Worm (Caenorhabditis elegans) whole organism, L4 larva: ENCODE measurements around the gene ocam-1.

Source experiments
- F26F4.8 ChIP-seq: fragments of 200-800 bp; sonication (Bioruptor generic); conservative IDR thresholded peaks from 2 replicates; pipeline ENCODE4 v1.3.6; 2022; ENCODE audit warnings: missing genetic modification characterization, missing compliant biosample characterization
- F37D6.2 ChIP-seq: sonication (generic microtip); optimal IDR thresholded peaks from 2 replicates; lab custom pipeline; 2016; ENCODE audit warnings: mild to moderate bottlenecking, missing genetic modification characterization, missing compliant biosample characterization
- F49E8.2 ChIP-seq: sonication (generic microtip); optimal IDR thresholded peaks from 2 replicates; lab custom pipeline; 2016; ENCODE audit warnings: missing compliant biosample characterization, mild to moderate bottlenecking, missing genetic modification characterization, borderline replicate concordance
- Y5F2A.4 ChIP-seq: fragments of 200-800 bp; sonication (Bioruptor generic); optimal IDR thresholded peaks from 2 replicates; lab custom pipeline; 2018; ENCODE audit warnings: mild to moderate bottlenecking, missing genetic modification characterization, missing compliant biosample characterization
- aha-1 ChIP-seq: fragments of 150-350 bp; peaks from one replicate; lab custom pipeline; 2014; ENCODE audit warnings: missing biosample characterization, missing genetic modification characterization
- aly-2 ChIP-seq: sonication (generic microtip); optimal IDR thresholded peaks from 2 replicates; lab custom pipeline; 2018; ENCODE audit warnings: missing biosample characterization, missing genetic modification characterization
- attf-4 ChIP-seq: sonication (generic microtip); optimal IDR thresholded peaks from 3 replicates; lab custom pipeline; 2017; ENCODE audit warnings: missing biosample characterization, missing genetic modification characterization
- ceh-20 ChIP-seq: fragments of 200-800 bp; sonication (Bioruptor generic); IDR thresholded peaks from 2 replicates; pipeline ENCODE4 v1.3.6; 2022; ENCODE audit warnings: missing genetic modification reagents, missing genetic modification characterization, missing compliant biosample characterization
- ceh-44 ChIP-seq: fragments of 200-800 bp; sonication (Bioruptor generic); IDR thresholded peaks from 2 replicates; pipeline ENCODE4 v1.3.6; 2022; ENCODE audit warnings: missing genetic modification reagents, missing genetic modification characterization, missing compliant biosample characterization
- ces-1 ChIP-seq: fragments of 150-350 bp; sonication (generic microtip); optimal IDR thresholded peaks from 4 replicates; lab custom pipeline; 2014; ENCODE audit warnings: missing biosample characterization, missing genetic modification reagents, missing genetic modification characterization
- cey-2 ChIP-seq: sonication (generic microtip); optimal IDR thresholded peaks from 3 replicates; lab custom pipeline; 2017; ENCODE audit warnings: missing genetic modification characterization, mild to moderate bottlenecking, missing compliant biosample characterization, antibody characterized with exemption, borderline replicate concordance; ENCODE audit not compliant: insufficient read depth
- ctbp-1 ChIP-seq: fragments of 200-800 bp; sonication (Bioruptor generic); IDR thresholded peaks from 2 replicates; pipeline ENCODE4 v1.3.6; 2022; ENCODE audit warnings: missing genetic modification reagents, missing genetic modification characterization, missing compliant biosample characterization
- dmd-9 ChIP-seq: fragments of 200-800 bp; sonication (Bioruptor generic); IDR thresholded peaks from 2 replicates; pipeline ENCODE4 v1.3.6; 2022; ENCODE audit warnings: missing genetic modification reagents, missing genetic modification characterization, missing compliant biosample characterization
- egl-43 ChIP-seq: fragments of 200-800 bp; sonication (Bioruptor generic); IDR thresholded peaks from 2 replicates; pipeline ENCODE4 v1.3.6; 2022; ENCODE audit warnings: missing genetic modification reagents, missing genetic modification characterization, missing compliant biosample characterization
- fkh-10 ChIP-seq: fragments of 150-350 bp; optimal IDR thresholded peaks from 2 replicates; lab custom pipeline; 2014; ENCODE audit warnings: missing biosample characterization, missing genetic modification reagents, missing genetic modification characterization
- hif-1 ChIP-seq, 2 experiments: sonication (generic microtip); optimal IDR thresholded peaks; 2 replicates each; lab custom pipeline; 2016 to 2017; ENCODE audit warnings: missing compliant biosample characterization in 2 of 2, missing genetic modification characterization in 2 of 2, missing genetic modification reagents in 2 of 2, missing genotype in 2 of 2, mild to moderate bottlenecking in 1 of 2
- hlh-11 ChIP-seq: fragments of 200-800 bp; sonication (Bioruptor generic); optimal IDR thresholded peaks from 2 replicates; lab custom pipeline; 2018; ENCODE audit warnings: mild to moderate bottlenecking, missing genetic modification characterization, missing compliant biosample characterization
- hlh-30 ChIP-seq: sonication (generic microtip); optimal IDR thresholded peaks from 2 replicates; lab custom pipeline; 2017; ENCODE audit warnings: antibody characterized with exemption, mild to moderate bottlenecking, missing genetic modification characterization, missing compliant biosample characterization; ENCODE audit not compliant: insufficient read depth
- jun-1 ChIP-seq: fragments of 150-350 bp; optimal IDR thresholded peaks from 2 replicates; lab custom pipeline; 2014; ENCODE audit warnings: missing biosample characterization, missing genetic modification reagents, missing genetic modification characterization
- lin-1 ChIP-seq: fragments of 200-800 bp; sonication (Bioruptor generic); IDR thresholded peaks from 2 replicates; pipeline ENCODE4 v1.3.6; 2022; ENCODE audit warnings: missing genetic modification reagents, missing genetic modification characterization, missing compliant biosample characterization
- lin-13 ChIP-seq: fragments of 150-350 bp; optimal IDR thresholded peaks from 2 replicates; lab custom pipeline; 2014; ENCODE audit warnings: missing biosample characterization, missing genetic modification reagents, missing genetic modification characterization
- lin-29 ChIP-seq: fragments of 200-800 bp; sonication (Bioruptor generic); IDR thresholded peaks from 2 replicates; pipeline ENCODE4 v1.3.6; 2022; ENCODE audit warnings: missing genetic modification reagents, missing genetic modification characterization, missing compliant biosample characterization
- lir-3 ChIP-seq: sonication (generic microtip); optimal IDR thresholded peaks from 2 replicates; lab custom pipeline; 2016; ENCODE audit warnings: mild to moderate bottlenecking, missing genetic modification characterization, missing compliant biosample characterization
- lsy-2 ChIP-seq, 2 experiments: fragments of 150-350 bp in 1 of 2; sonication (generic microtip) in 1 of 2; optimal IDR thresholded peaks; 2 replicates each; lab custom pipeline; 2014 to 2017; ENCODE audit warnings: missing biosample characterization in 2 of 2, missing genetic modification characterization in 2 of 2
- madf-5 ChIP-seq, 2 experiments: fragments of 200-800 bp; sonication (Bioruptor generic); IDR thresholded peaks; 2 replicates each; pipeline ENCODE4 v1.3.6; 2022; ENCODE audit warnings: missing compliant biosample characterization in 2 of 2, missing genetic modification characterization in 2 of 2
- mep-1 ChIP-seq: fragments of 150-350 bp; sonication (generic microtip); optimal IDR thresholded peaks from 3 replicates; lab custom pipeline; 2014; ENCODE audit warnings: missing biosample characterization, missing genetic modification characterization
- nhr-10 ChIP-seq: fragments of 150-350 bp; optimal IDR thresholded peaks from 2 replicates; lab custom pipeline; 2014; ENCODE audit warnings: missing biosample characterization, missing genetic modification characterization
- nhr-25 ChIP-seq: sonication (generic microtip); optimal IDR thresholded peaks from 2 replicates; lab custom pipeline; 2017; ENCODE audit warnings: missing genetic modification characterization, mild to moderate bottlenecking, missing compliant biosample characterization, antibody characterized with exemption, moderate library complexity, borderline replicate concordance; ENCODE audit not compliant: insufficient read depth
- nhr-6 ChIP-seq: fragments of 150-350 bp; optimal IDR thresholded peaks from 2 replicates; lab custom pipeline; 2014; ENCODE audit warnings: missing biosample characterization, missing genetic modification characterization
- nhr-76 ChIP-seq: fragments of 150-350 bp; optimal IDR thresholded peaks from 2 replicates; lab custom pipeline; 2014; ENCODE audit warnings: missing biosample characterization, missing genetic modification characterization
- nhr-77 ChIP-seq: fragments of 150-350 bp; optimal IDR thresholded peaks from 2 replicates; lab custom pipeline; 2014; ENCODE audit warnings: missing biosample characterization, missing genetic modification characterization
- rbr-2 ChIP-seq: sonication (generic microtip); optimal IDR thresholded peaks from 2 replicates; lab custom pipeline; 2016; ENCODE audit warnings: missing genotype, missing genetic modification characterization, missing compliant biosample characterization
- set-16 ChIP-seq: fragments of 200-800 bp; sonication (Bioruptor generic); IDR thresholded peaks from 2 replicates; pipeline ENCODE4 v1.3.6; 2022; ENCODE audit warnings: missing genetic modification reagents, missing genetic modification characterization, missing compliant biosample characterization
- spr-1 ChIP-seq: sonication (generic microtip); optimal IDR thresholded peaks from 2 replicates; lab custom pipeline; 2016; ENCODE audit warnings: mild to moderate bottlenecking, missing genetic modification characterization, missing compliant biosample characterization
- tag-97 ChIP-seq: fragments of 200-800 bp; sonication (Bioruptor generic); IDR thresholded peaks from 2 replicates; pipeline ENCODE4 v1.3.6; 2022; ENCODE audit warnings: missing genetic modification characterization, missing compliant biosample characterization
- tra-1 ChIP-seq: fragments of 200-800 bp; sonication (Bioruptor generic); IDR thresholded peaks from 2 replicates; pipeline ENCODE4 v1.3.6; 2022; ENCODE audit warnings: missing genetic modification reagents, missing genetic modification characterization, missing compliant biosample characterization
- unc-39 ChIP-seq: sonication (generic microtip); optimal IDR thresholded peaks from 2 replicates; lab custom pipeline; 2017; ENCODE audit warnings: missing biosample characterization, missing genetic modification characterization
- unc-62 ChIP-seq, 3 experiments: fragments of 150-350 bp in 1 of 3; sonication (generic microtip); optimal IDR thresholded peaks in 2 of 3; peaks in 1 of 3; 1 replicate in 1 of 3; 2 replicates in 2 of 3; lab custom pipeline; 2014 to 2017; ENCODE audit warnings: missing biosample characterization in 3 of 3, missing genetic modification characterization in 3 of 3, missing genetic modification reagents in 3 of 3, missing genotype in 1 of 3
- vab-7 ChIP-seq: fragments of 200-800 bp; sonication (Bioruptor generic); IDR thresholded peaks from 2 replicates; pipeline ENCODE4 v1.3.6; 2022; ENCODE audit warnings: missing genetic modification reagents, missing genetic modification characterization, missing compliant biosample characterization
- zfp-2 ChIP-seq: sonication (generic microtip); optimal IDR thresholded peaks from 2 replicates; lab custom pipeline; 2016; ENCODE audit warnings: mild to moderate bottlenecking, missing genetic modification characterization, missing compliant biosample characterization

The ocam-1 gene

ce11 chrV:14143634-14144033, 23.9 kb downstream of the ocam-1 start (continued):
- TF ChIP-seq lir-3 (tag; lab: Kevin White, UChicago) (no peak), unc-39 (no peak), zfp-2 (tag; lab: Kevin White, UChicago) (no peak), aly-2 (tag; lab: Kevin White, UChicago) (no peak), nhr-76 (tag; lab: Kevin White, UChicago) (no peak), rbr-2 (tag; lab: Kevin White, UChicago) (peak; percentile 47), aha-1 (peak; percentile 40), nhr-77 (tag; lab: Kevin White, UChicago) (no peak)

ce11 chrV:14141846-14142245, 25.7 kb downstream of the ocam-1 start:
- TF ChIP-seq egl-43 (GFP tag; lab: Robert Waterston, UW) (no peak), dmd-9 (GFP tag; lab: Robert Waterston, UW) (no peak), F26F4.8 (GFP tag; lab: Robert Waterston, UW) (no peak), unc-62 (GFP tag; optimal IDR thresholded peaks at IDR 0.05 in 1 of 2; lab: Kevin White, UChicago) (peak in 1 of 2 experiments; percentile 92), unc-62 (tag; optimal IDR thresholded peaks at IDR 0.05; lab: Kevin White, UChicago) (no peak), zfp-2 (tag; lab: Kevin White, UChicago) (no peak)
- TF ChIP-seq, all 104 proteins: peak for 1

- TF ChIP-seq F49E8.2 (tag; lab: Kevin White, UChicago) (no peak), hif-1 (tag; optimal IDR thresholded peaks at IDR 0.05; lab: Kevin White, UChicago) (no peak), lin-29 (GFP tag; lab: Robert Waterston, UW) (no peak), vab-7 (GFP tag; lab: Robert Waterston, UW) (no peak), cey-2 (tag; lab: Kevin White, UChicago) (no peak), set-16 (GFP tag; lab: Robert Waterston, UW) (no peak), F26F4.8 (GFP tag; lab: Robert Waterston, UW) (no peak), lin-1 (GFP tag; lab: Robert Waterston, UW) (no peak), fkh-10 (GFP tag; lab: Kevin White, UChicago) (peak; percentile 82), ceh-44 (GFP tag; lab: Robert Waterston, UW) (no peak), F37D6.2 (no peak), unc-39 (no peak), ceh-20 (GFP tag; lab: Robert Waterston, UW) (no peak), ces-1 (GFP tag; lab: Kevin White, UChicago) (peak; percentile 96), lsy-2 (tag; optimal IDR thresholded peaks at IDR 0.05; lab: Kevin White, UChicago) (peak in 1 of 2 experiments; percentile 4), lin-13 (GFP tag; lab: Kevin White, UChicago) (no peak), ctbp-1 (GFP tag; lab: Robert Waterston, UW) (0 out of 2 replicates have a peak, but pooled peaks have one; percentile 8), Y5F2A.4 (GFP tag; lab: Kevin White, UChicago) (no peak), jun-1 (no peak), madf-5 (GFP tag; IDR thresholded peaks at IDR 0.05; lab: Robert Waterston, UW) (no peak), tag-97 (no peak), hlh-30 (tag; lab: Kevin White, UChicago) (no peak)
Observed at ce11 chrV:14140733-14141132, 26.8 kb downstream of the ocam-1 start.

ce11 chrV:14139252-14140100, 28.1 kb downstream of the ocam-1 start:
- peak; percentile 67 for TF ChIP-seq aha-1
- TF ChIP-seq nhr-6 (tag; lab: Kevin White, UChicago) = peak; percentile 61
- TF ChIP-seq hlh-11 = peak; percentile 10
- TF ChIP-seq nhr-10 = no peak
- no peak for TF ChIP-seq vab-7 (GFP tag; lab: Robert Waterston, UW)
- TF ChIP-seq mep-1 = peak; percentile 24
- TF ChIP-seq spr-1 (tag; lab: Kevin White, UChicago) = no peak
- no peak for TF ChIP-seq F49E8.2 (tag; lab: Kevin White, UChicago)
- no peak for TF ChIP-seq tra-1 (GFP tag; lab: Robert Waterston, UW)
- TF ChIP-seq nhr-25 (tag; lab: Kevin White, UChicago) = peak; percentile 10
- TF ChIP-seq F26F4.8 (GFP tag; lab: Robert Waterston, UW) = no peak
- no peak for TF ChIP-seq attf-4 (tag; lab: Kevin White, UChicago)
